Fruit fly (Drosophila melanogaster) S2 (cell line): ENCODE data around the gene CG11456.

Experiments
- CG8478 ChIP-seq: fragments of >200 bp; optimal IDR thresholded peaks from 2 replicates; lab custom pipeline; 2018
- CTCF ChIP-seq, 2 experiments: fragments of >200 bp; optimal IDR thresholded peaks; 2 replicates each; lab custom pipeline; 2018

DNA sequence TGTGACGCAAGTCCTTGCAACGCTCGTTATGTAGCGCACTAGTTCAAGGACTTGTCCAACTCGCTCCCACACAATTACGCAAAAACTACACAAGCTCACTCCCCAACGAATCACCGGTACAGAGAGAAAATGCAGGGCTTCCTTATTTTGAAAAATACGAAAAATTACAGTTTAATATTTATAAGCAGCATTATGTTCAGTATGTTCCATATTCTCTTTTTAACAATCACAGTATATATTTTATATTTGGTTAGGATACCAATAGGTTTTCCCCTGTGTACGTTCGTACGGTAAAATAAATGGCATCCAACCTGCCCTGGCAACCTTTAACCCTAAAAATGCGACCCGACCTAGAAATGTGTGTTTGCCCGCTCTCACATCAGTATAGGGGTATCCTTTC is 42.2 kb downstream of the CG11456 start:
- TF ChIP-seq CG8478 (lab: Kevin White, UChicago) = no peak
- TF ChIP-seq CTCF (optimal IDR thresholded peaks at IDR 0.05; lab: Kevin White, UChicago) = no peak
